Fruit fly (Drosophila melanogaster): ENCODE results near the gene CG42571.

DNA sequence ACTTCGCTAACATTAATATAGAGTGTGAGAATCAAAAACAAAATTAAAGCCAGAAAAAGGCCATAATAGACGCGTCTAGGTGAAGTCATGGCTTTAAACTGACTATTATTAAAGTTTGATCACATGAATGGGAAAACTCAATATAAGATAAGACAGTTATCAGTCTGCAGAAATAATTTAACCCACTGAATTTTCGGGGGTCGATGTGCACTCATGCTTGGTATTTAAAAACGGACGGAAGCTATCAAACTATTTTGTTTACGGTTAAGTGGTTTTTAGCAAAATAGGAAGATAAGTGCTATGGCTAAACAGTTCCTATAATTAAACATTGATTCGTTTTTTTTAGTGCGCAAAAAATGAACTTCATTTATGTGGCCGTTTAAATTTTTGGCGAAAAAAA lies 24.3 kb upstream of the CG42571 start, which contains the start of gene CG34451:
- TF ChIP-seq CTCF (optimal IDR thresholded peaks at IDR 0.05) (no peak), CG8478 (optimal IDR thresholded peaks at IDR 0.05) (no peak)

Data from S2 (cell line).